Fruit fly (Drosophila melanogaster) whole organism, embryonic: ENCODE measurements around the gene Suv3.

Source experiments
- Aef1 ChIP-seq: fragments of 200-800 bp; sonication (Bioruptor generic); IDR thresholded peaks from 3 replicates; pipeline ENCODE4 v1.3.6; 2022; ENCODE audit warnings: missing biosample characterization, missing genetic modification characterization
- Bgb ChIP-seq: fragments of 200-800 bp; sonication (Bioruptor generic); IDR thresholded peaks from 2 replicates; pipeline ENCODE4 v1.3.6; 2022; ENCODE audit warnings: missing biosample characterization, missing genetic modification characterization; ENCODE audit not compliant: partially characterized antibody
- Bteb2 ChIP-seq: fragments of 200-800 bp; sonication (Bioruptor generic); optimal IDR thresholded peaks from 2 replicates; lab custom pipeline; 2016; ENCODE audit warnings: missing biosample characterization, missing genetic modification characterization
- CG1024 ChIP-seq: fragments of 200-800 bp; sonication (Bioruptor generic); IDR thresholded peaks from 2 replicates; pipeline ENCODE4 v1.3.6; 2022; ENCODE audit warnings: missing biosample characterization, missing genetic modification characterization
- CG10462 ChIP-seq: fragments of 200-800 bp; sonication (Bioruptor generic); optimal IDR thresholded peaks from 2 replicates; lab custom pipeline; 2016; ENCODE audit warnings: missing biosample characterization, missing genetic modification characterization
- CG11560 ChIP-seq: fragments of 200-800 bp; sonication (Bioruptor generic); IDR thresholded peaks from 3 replicates; pipeline ENCODE4 v1.3.6; 2022; ENCODE audit warnings: missing biosample characterization, missing genetic modification characterization
- CG12659 ChIP-seq: fragments of 200-800 bp; sonication (Bioruptor generic); optimal IDR thresholded peaks from 3 replicates; lab custom pipeline; 2017; ENCODE audit warnings: mild to moderate bottlenecking, missing biosample characterization, missing genetic modification reagents, missing genetic modification characterization
- CG13287 ChIP-seq: fragments of 200-800 bp; sonication (Bioruptor generic); IDR thresholded peaks from 2 replicates; pipeline ENCODE4 v1.3.6; 2022; ENCODE audit warnings: missing biosample characterization, missing genetic modification characterization; ENCODE audit not compliant: partially characterized antibody
- CG13894 ChIP-seq: fragments of 200-800 bp; sonication (Bioruptor generic); optimal IDR thresholded peaks from 3 replicates; lab custom pipeline; 2018; ENCODE audit warnings: missing biosample characterization, mild to moderate bottlenecking, missing genetic modification characterization, moderate library complexity
- CG15269 ChIP-seq: fragments of 200-800 bp; sonication (Bioruptor generic); optimal IDR thresholded peaks from 2 replicates; lab custom pipeline; 2018; ENCODE audit warnings: missing biosample characterization, mild to moderate bottlenecking, missing genetic modification characterization, moderate library complexity
- CG18764 ChIP-seq: fragments of 200-800 bp; sonication (Bioruptor generic); optimal IDR thresholded peaks from 3 replicates; lab custom pipeline; 2016; ENCODE audit warnings: missing biosample characterization, missing genetic modification characterization
- CG2199 ChIP-seq: fragments of 200-800 bp; sonication (Bioruptor generic); IDR thresholded peaks from 3 replicates; pipeline ENCODE4 v1.3.6; 2022; ENCODE audit warnings: missing biosample characterization, missing genetic modification characterization
- CG30403 ChIP-seq: fragments of 200-800 bp; sonication (Bioruptor generic); optimal IDR thresholded peaks from 3 replicates; lab custom pipeline; 2016; ENCODE audit warnings: missing biosample characterization, missing genetic modification characterization
- CG34224 ChIP-seq: fragments of 200-800 bp; sonication (Bioruptor generic); IDR thresholded peaks from 3 replicates; pipeline ENCODE4 v1.3.6; 2022; ENCODE audit warnings: missing biosample characterization, missing genetic modification characterization; ENCODE audit not compliant: partially characterized antibody
- CG3838 ChIP-seq: fragments of 200-800 bp; sonication (Bioruptor generic); optimal IDR thresholded peaks from 3 replicates; lab custom pipeline; 2016; ENCODE audit warnings: missing biosample characterization, missing genetic modification characterization
- CG3847 ChIP-seq: fragments of 200-800 bp; sonication (Bioruptor generic); IDR thresholded peaks from 2 replicates; pipeline ENCODE4 v1.3.6; 2022; ENCODE audit warnings: missing biosample characterization, missing genetic modification characterization
- CG4404 ChIP-seq: fragments of 200-800 bp; sonication (Bioruptor generic); IDR thresholded peaks from 2 replicates; pipeline ENCODE4 v1.3.6; 2022; ENCODE audit warnings: missing biosample characterization, missing genetic modification characterization
- CG6175 ChIP-seq: fragments of 200-800 bp; sonication (Bioruptor generic); IDR thresholded peaks from 3 replicates; pipeline ENCODE4 v1.3.6; 2022; ENCODE audit warnings: missing biosample characterization, missing genetic modification characterization
- CG6683 ChIP-seq: fragments of 200-800 bp; sonication (Bioruptor generic); optimal IDR thresholded peaks from 2 replicates; lab custom pipeline; 2017; ENCODE audit warnings: missing biosample characterization, mild to moderate bottlenecking, missing genetic modification characterization, missing genetic modification reagents
- CG6689 ChIP-seq: fragments of 200-800 bp; sonication (Bioruptor generic); IDR thresholded peaks from 2 replicates; pipeline ENCODE4 v1.3.6; 2022; ENCODE audit warnings: missing biosample characterization, missing genetic modification characterization
- CG7357 ChIP-seq: fragments of 200-800 bp; sonication (Bioruptor generic); IDR thresholded peaks from 3 replicates; pipeline ENCODE4 v1.3.6; 2022; ENCODE audit warnings: missing biosample characterization, missing genetic modification characterization
- CG7745 ChIP-seq: fragments of 200-800 bp; sonication (Bioruptor generic); optimal IDR thresholded peaks from 2 replicates; lab custom pipeline; 2018; ENCODE audit warnings: missing biosample characterization, mild to moderate bottlenecking, missing genetic modification characterization, moderate library complexity
- CG7786 ChIP-seq: fragments of 200-800 bp; sonication (Bioruptor generic); optimal IDR thresholded peaks from 2 replicates; lab custom pipeline; 2016; ENCODE audit warnings: missing biosample characterization, missing genetic modification characterization
- CG8089 ChIP-seq: fragments of 200-800 bp; sonication (Bioruptor generic); optimal IDR thresholded peaks from 3 replicates; lab custom pipeline; 2016; ENCODE audit warnings: missing biosample characterization, missing genetic modification characterization
- Deaf1 ChIP-seq: fragments of 200-800 bp; optimal IDR thresholded peaks from 3 replicates; lab custom pipeline; 2019; ENCODE audit warnings: missing biosample characterization, mild to moderate bottlenecking, missing genetic modification characterization, moderate library complexity
- Hey ChIP-seq: fragments of 200-800 bp; sonication (Bioruptor generic); optimal IDR thresholded peaks from 3 replicates; lab custom pipeline; 2018; ENCODE audit warnings: missing biosample characterization, mild to moderate bottlenecking, missing genetic modification characterization
- Lim3 ChIP-seq: fragments of 200-800 bp; sonication (Bioruptor generic); IDR thresholded peaks from 2 replicates; pipeline ENCODE4 v1.3.6; 2022; ENCODE audit warnings: missing biosample characterization, missing genetic modification characterization
- Max ChIP-seq: fragments of 200-800 bp; sonication (Bioruptor generic); optimal IDR thresholded peaks from 2 replicates; lab custom pipeline; 2016; ENCODE audit warnings: missing biosample characterization, mild to moderate bottlenecking, missing genetic modification characterization
- Ptx1 ChIP-seq: fragments of 200-800 bp; sonication (Bioruptor generic); IDR thresholded peaks from 2 replicates; pipeline ENCODE4 v1.3.6; 2022; ENCODE audit warnings: missing biosample characterization, missing genetic modification characterization
- Sin3A ChIP-seq: fragments of >200 bp; optimal IDR thresholded peaks from 2 replicates; lab custom pipeline; 2018
- ato ChIP-seq: fragments of 200-800 bp; sonication (Bioruptor generic); IDR thresholded peaks from 2 replicates; pipeline ENCODE4 v1.3.6; 2022; ENCODE audit warnings: missing biosample characterization, missing genetic modification characterization; ENCODE audit not compliant: partially characterized antibody
- caup ChIP-seq: fragments of 200-800 bp; sonication (Bioruptor generic); optimal IDR thresholded peaks from 3 replicates; lab custom pipeline; 2017; ENCODE audit warnings: missing biosample characterization, mild to moderate bottlenecking, missing genetic modification characterization, moderate library complexity; ENCODE audit not compliant: severe bottlenecking
- cg ChIP-seq: fragments of 200-800 bp; sonication (Bioruptor generic); optimal IDR thresholded peaks from 3 replicates; lab custom pipeline; 2019; ENCODE audit warnings: missing biosample characterization, mild to moderate bottlenecking, missing genetic modification characterization, moderate library complexity
- chm ChIP-seq: fragments of 200-800 bp; sonication (Bioruptor generic); IDR thresholded peaks from 2 replicates; pipeline ENCODE4 v1.3.6; 2022; ENCODE audit warnings: missing biosample characterization, missing genetic modification characterization
- dmrt99B ChIP-seq: fragments of 200-800 bp; sonication (Bioruptor generic); optimal IDR thresholded peaks from 2 replicates; lab custom pipeline; 2018; ENCODE audit warnings: missing biosample characterization, mild to moderate bottlenecking, missing genetic modification characterization, moderate library complexity
- dysf ChIP-seq: fragments of 200-800 bp; sonication (Bioruptor generic); IDR thresholded peaks from 3 replicates; pipeline ENCODE4 v1.3.6; 2022; ENCODE audit warnings: missing biosample characterization, missing genetic modification characterization
- fd3F ChIP-seq: fragments of 200-800 bp; sonication (Bioruptor generic); optimal IDR thresholded peaks from 2 replicates; lab custom pipeline; 2018; ENCODE audit warnings: missing biosample characterization, mild to moderate bottlenecking, missing genetic modification characterization, moderate library complexity
- fru ChIP-seq: fragments of >200 bp; optimal IDR thresholded peaks from 2 replicates; lab custom pipeline; 2017
- gcm ChIP-seq: fragments of 200-800 bp; sonication (Bioruptor generic); optimal IDR thresholded peaks from 2 replicates; lab custom pipeline; 2019; ENCODE audit warnings: missing biosample characterization, mild to moderate bottlenecking, missing genetic modification characterization, moderate library complexity
- gfzf ChIP-seq: fragments of 200-800 bp; sonication (Bioruptor generic); optimal IDR thresholded peaks from 2 replicates; lab custom pipeline; 2016; ENCODE audit warnings: missing biosample characterization, mild to moderate bottlenecking, missing genetic modification characterization, moderate library complexity
- her ChIP-seq: fragments of 200-800 bp; sonication (Bioruptor generic); optimal IDR thresholded peaks from 2 replicates; lab custom pipeline; 2016; ENCODE audit warnings: missing biosample characterization, missing genetic modification characterization
- lab ChIP-seq: fragments of 200-800 bp; sonication (Bioruptor generic); optimal IDR thresholded peaks from 3 replicates; lab custom pipeline; 2017; ENCODE audit warnings: missing biosample characterization, missing genetic modification characterization, mild to moderate bottlenecking, moderate library complexity, missing genetic modification reagents
- nerfin-1 ChIP-seq: fragments of 200-800 bp; sonication (Bioruptor generic); optimal IDR thresholded peaks from 3 replicates; lab custom pipeline; 2019; ENCODE audit warnings: missing biosample characterization, mild to moderate bottlenecking, missing genetic modification characterization, moderate library complexity
- nmo ChIP-seq: fragments of 200-800 bp; sonication (Bioruptor generic); optimal IDR thresholded peaks from 2 replicates; lab custom pipeline; 2018; ENCODE audit warnings: missing biosample characterization, mild to moderate bottlenecking, missing genetic modification characterization, moderate library complexity
- oc ChIP-seq: fragments of 200-800 bp; sonication (Bioruptor generic); optimal IDR thresholded peaks from 2 replicates; lab custom pipeline; 2018; ENCODE audit warnings: missing biosample characterization, mild to moderate bottlenecking, missing genetic modification characterization, moderate library complexity
- scrt ChIP-seq: fragments of 200-800 bp; sonication (Bioruptor generic); optimal IDR thresholded peaks from 2 replicates; lab custom pipeline; 2018; ENCODE audit warnings: missing biosample characterization, mild to moderate bottlenecking, missing genetic modification characterization, moderate library complexity
- tin ChIP-seq: fragments of 200-800 bp; sonication (Bioruptor generic); optimal IDR thresholded peaks from 3 replicates; lab custom pipeline; 2016; ENCODE audit warnings: missing biosample characterization, missing genetic modification characterization
- zf30C ChIP-seq: fragments of 200-800 bp; sonication (Bioruptor generic); optimal IDR thresholded peaks from 3 replicates; lab custom pipeline; 2018; ENCODE audit warnings: missing biosample characterization, mild to moderate bottlenecking, missing genetic modification characterization

The Suv3 gene

DNA sequence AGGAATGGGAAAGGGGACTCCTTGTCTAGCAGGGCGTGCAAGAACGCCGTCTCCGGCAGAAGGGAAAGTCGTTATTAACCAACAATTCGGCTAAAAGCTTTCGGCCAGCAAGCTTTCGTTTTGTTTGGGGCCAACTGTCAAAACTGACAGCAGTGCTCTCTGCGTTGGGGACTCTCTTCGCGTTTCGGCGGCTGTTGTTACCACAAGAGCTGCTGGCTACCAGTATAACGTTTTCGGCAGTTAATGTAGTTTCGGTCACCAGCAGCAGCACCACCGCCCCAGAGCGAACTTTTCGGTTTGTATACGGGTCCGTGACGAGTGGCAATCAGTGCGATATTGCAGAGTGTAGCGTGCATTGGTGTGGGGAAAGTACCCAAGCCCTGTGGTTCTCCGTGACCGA lies 31.3 kb upstream of the Suv3 start, which contains the start of gene cpx (continued):
- TF ChIP-seq dmrt99B (tag; lab: Kevin White, UChicago) (no peak), gfzf (GFP tag; lab: Kevin White, UChicago) (no peak), lab (GFP tag; lab: Kevin White, UChicago) (peak; percentile 4), Lim3 (GFP tag; lab: Robert Waterston, UW) (no peak), CG13894 (peak; percentile 36), her (GFP tag; lab: Kevin White, UChicago) (no peak)

DNA sequence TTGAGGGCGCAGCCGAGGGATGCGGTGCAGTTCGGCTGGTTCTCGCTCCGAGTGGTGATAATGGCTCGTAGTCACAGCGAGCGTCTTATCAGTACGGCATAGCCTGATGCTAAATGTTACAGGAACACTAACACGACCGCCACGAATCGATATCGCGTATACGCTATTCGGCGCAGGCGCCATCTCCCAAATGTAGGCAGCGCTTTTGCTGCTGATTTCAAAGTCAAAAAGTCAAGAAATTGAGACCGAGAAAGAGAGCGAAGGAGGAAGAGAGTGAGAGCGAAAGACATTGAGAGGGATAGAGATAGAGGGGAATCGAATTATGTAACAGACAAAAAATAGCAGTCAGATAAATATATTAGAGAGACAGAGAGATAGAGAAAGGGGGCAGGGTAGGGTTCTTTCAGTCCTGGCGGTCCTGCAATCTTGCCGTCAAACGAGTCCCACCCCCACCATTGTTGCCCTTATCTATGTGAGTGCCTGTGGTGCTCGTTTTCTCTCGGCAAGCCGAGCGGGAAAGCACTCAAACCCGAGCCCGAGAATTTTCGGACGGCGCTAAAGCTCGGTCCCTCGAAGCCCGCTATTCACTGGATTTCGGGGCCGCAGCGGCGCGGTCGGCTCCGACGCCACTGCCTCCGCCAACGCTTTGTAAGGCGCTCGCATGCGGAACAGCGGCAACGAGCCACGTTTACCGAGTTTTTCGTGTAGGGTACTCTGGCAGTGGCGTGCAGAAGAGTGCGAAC lies 30.1 kb upstream of the Suv3 start:
- TF ChIP-seq CG12659, result no peak
- TF ChIP-seq nmo (GFP tag; lab: Kevin White, UChicago), result no peak
- 0 out of 3 replicates have a peak, but pooled peaks have one; percentile 45 for TF ChIP-seq CG2199 (GFP tag; lab: Robert Waterston, UW)
- 0 out of 2 replicates have a peak, but pooled peaks have one; percentile 8 for TF ChIP-seq CG6689
- no peak for TF ChIP-seq Hey
- TF ChIP-seq tin (GFP tag; lab: Kevin White, UChicago), result no peak
- no peak for TF ChIP-seq cg (GFP tag; lab: Kevin White, UChicago)
- TF ChIP-seq CG3838 (GFP tag; lab: Kevin White, UChicago), result no peak
- no peak for TF ChIP-seq Aef1 (GFP tag; lab: Robert Waterston, UW)
- no peak for TF ChIP-seq her (GFP tag; lab: Kevin White, UChicago)
- no peak for TF ChIP-seq CG13287 (GFP tag; lab: Robert Waterston, UW)
- TF ChIP-seq Lim3 (GFP tag; lab: Robert Waterston, UW), result no peak
- TF ChIP-seq fd3F, result no peak
- TF ChIP-seq CG18764 (GFP tag; lab: Kevin White, UChicago), result no peak
- TF ChIP-seq CG15269 (tag; lab: Kevin White, UChicago), result no peak
- no peak for TF ChIP-seq Ptx1 (GFP tag; lab: Robert Waterston, UW)
- TF ChIP-seq CG4404, result no peak
- no peak for TF ChIP-seq dysf (GFP tag; lab: Robert Waterston, UW)
- TF ChIP-seq fru, result no peak
- TF ChIP-seq CG34224 (GFP tag; lab: Robert Waterston, UW), result no peak
- no peak for TF ChIP-seq CG7786 (GFP tag; lab: Kevin White, UChicago)
- TF ChIP-seq CG7357 (GFP tag; lab: Robert Waterston, UW), result no peak
- no peak for TF ChIP-seq oc
- no peak for TF ChIP-seq Bteb2 (GFP tag; lab: Kevin White, UChicago)
- no peak for TF ChIP-seq gcm (GFP tag; lab: Kevin White, UChicago)
- no peak for TF ChIP-seq CG8089 (GFP tag; lab: Kevin White, UChicago)
- TF ChIP-seq Bgb (GFP tag; lab: Robert Waterston, UW), result no peak; the same call in 1 of the 2 replicates
- TF ChIP-seq caup, result no peak
- no peak for TF ChIP-seq CG11560 (tag; lab: Robert Waterston, UW)
- 0 out of 3 replicates have a peak, but pooled peaks have one; percentile 32 for TF ChIP-seq CG6175 (GFP tag; lab: Robert Waterston, UW)
- TF ChIP-seq zf30C (GFP tag; lab: Kevin White, UChicago), result no peak
- no peak for TF ChIP-seq CG30403 (GFP tag; lab: Kevin White, UChicago)
- TF ChIP-seq scrt (GFP tag; lab: Kevin White, UChicago), result no peak
- no peak for TF ChIP-seq CG10462 (GFP tag; lab: Kevin White, UChicago)
- no peak for TF ChIP-seq CG1024 (GFP tag; lab: Robert Waterston, UW)
- TF ChIP-seq CG7745 (tag; lab: Kevin White, UChicago), result no peak
- peak; percentile 96 for TF ChIP-seq Deaf1
- TF ChIP-seq CG6683 (GFP tag; lab: Kevin White, UChicago), result no peak
- no peak for TF ChIP-seq nerfin-1 (tag; lab: Kevin White, UChicago)
- no peak for TF ChIP-seq chm (GFP tag; lab: Robert Waterston, UW)
- TF ChIP-seq ato (GFP tag; lab: Robert Waterston, UW), result no peak
- no peak for TF ChIP-seq Max (GFP tag; lab: Kevin White, UChicago)
- no peak for TF ChIP-seq Sin3A (lab: Kevin White, UChicago)
- TF ChIP-seq CG3847, result no peak
